Fruit fly (Drosophila melanogaster) whole organism, wandering third instar larva: ENCODE measurements around the gene Pebp1.

Source experiments
- Abd-B ChIP-seq: fragments of >200 bp; optimal IDR thresholded peaks from 2 replicates; lab custom pipeline; 2017; ENCODE audit warnings: missing biosample characterization, missing genetic modification characterization
- CG32264 ChIP-seq: fragments of 200-800 bp; sonication (Bioruptor generic); optimal IDR thresholded peaks from 2 replicates; lab custom pipeline; 2016; ENCODE audit warnings: missing biosample characterization, missing genetic modification characterization
- CrebA ChIP-seq: fragments of 200-800 bp; sonication (Bioruptor generic); optimal IDR thresholded peaks from 2 replicates; lab custom pipeline; 2016; ENCODE audit warnings: missing biosample characterization, mild to moderate bottlenecking, missing genetic modification characterization, borderline replicate concordance
- Dfd ChIP-seq: fragments of >200 bp; optimal IDR thresholded peaks from 2 replicates; lab custom pipeline; 2017; ENCODE audit warnings: missing biosample characterization, missing genetic modification characterization
- Myc ChIP-seq: fragments of >200 bp; optimal IDR thresholded peaks from 2 replicates; lab custom pipeline; 2017
- Sp1 ChIP-seq: fragments of 200-800 bp; sonication (Bioruptor generic); optimal IDR thresholded peaks from 3 replicates; lab custom pipeline; 2019; ENCODE audit warnings: missing biosample characterization, mild to moderate bottlenecking, missing genetic modification characterization, moderate library complexity
- Vsx2 ChIP-seq: fragments of 200-300, 225-300 bp; sonication (Bioruptor generic); optimal IDR thresholded peaks from 2 replicates; lab custom pipeline; 2018; ENCODE audit warnings: missing biosample characterization, missing genetic modification characterization; ENCODE audit not compliant: partially characterized antibody
- br ChIP-seq: fragments of 200-800 bp; sonication (Bioruptor generic); optimal IDR thresholded peaks from 2 replicates; lab custom pipeline; 2016; ENCODE audit warnings: missing biosample characterization, missing genetic modification characterization
- dmrt93B ChIP-seq: fragments of 200-800 bp; sonication (Bioruptor generic); optimal IDR thresholded peaks from 2 replicates; lab custom pipeline; 2018; ENCODE audit warnings: missing biosample characterization, mild to moderate bottlenecking, missing genetic modification characterization
- ey ChIP-seq: fragments of 200-800 bp; sonication (Bioruptor generic); optimal IDR thresholded peaks from 2 replicates; lab custom pipeline; 2016; ENCODE audit warnings: missing biosample characterization, missing genetic modification characterization
- rgr ChIP-seq: fragments of 200-800 bp; sonication (Bioruptor generic); optimal IDR thresholded peaks from 3 replicates; lab custom pipeline; 2016; ENCODE audit warnings: missing biosample characterization, mild to moderate bottlenecking, missing genetic modification characterization
- sv ChIP-seq: fragments of 200-800 bp; sonication (Bioruptor generic); optimal IDR thresholded peaks from 3 replicates; lab custom pipeline; 2016; ENCODE audit warnings: missing biosample characterization, missing genetic modification characterization

DNA sequence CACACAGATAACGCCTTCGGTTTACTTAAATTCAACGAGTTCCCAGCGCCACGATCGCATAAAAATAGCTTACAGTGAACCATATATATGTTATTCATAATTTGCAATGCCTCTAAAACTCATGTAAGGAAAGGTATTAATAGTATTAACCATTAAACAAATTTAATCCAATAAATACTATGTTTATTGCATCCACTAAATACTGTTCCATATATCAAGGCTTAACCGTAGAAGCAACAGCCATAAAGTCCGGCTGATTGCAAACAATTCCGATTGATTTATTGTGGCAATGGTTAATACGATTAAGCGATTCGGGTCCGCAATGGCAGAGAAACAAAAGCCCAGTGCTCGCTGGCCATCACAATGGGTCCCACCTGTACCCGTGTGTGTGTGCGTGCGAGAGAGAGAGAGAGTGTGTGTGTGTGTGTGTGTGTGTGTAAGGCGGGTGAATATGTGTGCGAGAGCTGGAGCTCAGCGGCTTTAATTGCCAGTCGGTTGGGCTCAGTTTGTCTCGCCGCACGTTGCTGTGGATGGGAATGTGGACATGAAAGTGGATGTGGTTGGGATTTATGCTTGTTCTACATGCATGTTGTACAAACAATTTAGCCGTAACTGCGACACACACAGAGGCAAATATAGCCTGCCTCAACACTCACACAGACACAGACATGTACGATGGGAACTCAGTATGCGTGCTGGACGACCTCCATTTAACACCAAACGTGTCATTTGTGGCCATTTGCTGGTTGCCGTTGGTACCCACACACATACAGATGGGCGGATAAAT, 28.9 kb downstream of the Pebp1 start:
- TF ChIP-seq rgr (GFP tag; lab: Kevin White, UChicago) = no peak
- TF ChIP-seq Sp1 (GFP tag; lab: Kevin White, UChicago) = no peak
- no peak for TF ChIP-seq sv (GFP tag; lab: Kevin White, UChicago)
- no peak for TF ChIP-seq Abd-B
- no peak for TF ChIP-seq Dfd (GFP tag; lab: Kevin White, UChicago)
- no peak for TF ChIP-seq ey (GFP tag; lab: Kevin White, UChicago)
- TF ChIP-seq CrebA (GFP tag; lab: Kevin White, UChicago) = no peak
- TF ChIP-seq Myc (lab: Kevin White, UChicago) = no peak
- TF ChIP-seq CG32264 (GFP tag; lab: Kevin White, UChicago) = no peak
- no peak for TF ChIP-seq br (GFP tag; lab: Kevin White, UChicago)
- TF ChIP-seq dmrt93B = no peak
- no peak for TF ChIP-seq Vsx2 (GFP tag; lab: Kevin White, UChicago)
